Fruit fly (Drosophila melanogaster): ENCODE data around the gene CG13295.

The CG13295 gene

dm6 chr3L:6082561-6082960, 7.5 kb upstream of the CG13295 start, which contains the start of gene CG13293:
CG13293 (plus strand) TSS chr3L:6082883.
- TF ChIP-seq croc (GFP tag; conservative IDR thresholded peaks at IDR 0.05) (no peak), CG3163 (GFP tag; optimal IDR thresholded peaks at IDR 0.05) (no peak), CG11695 (GFP tag; IDR thresholded peaks at IDR 0.05) (no peak), Xrp1 (GFP tag; IDR thresholded peaks at IDR 0.05) (no peak), Dref (GFP tag; IDR thresholded peaks at IDR 0.05) (0 out of 2 replicates have a peak, but pooled peaks have one; percentile 14), CG11696 (GFP tag; IDR thresholded peaks at IDR 0.05) (0 out of 2 replicates have a peak, but pooled peaks have one; percentile 38), CG10979 (tag; optimal IDR thresholded peaks at IDR 0.05) (peak; percentile 16), Hmr (GFP tag; optimal IDR thresholded peaks at IDR 0.05) (peak; percentile 15), pzg (GFP tag; optimal IDR thresholded peaks at IDR 0.05) (peak; percentile 63), grau (tag; optimal IDR thresholded peaks at IDR 0.05) (no peak), CG15269 (tag; optimal IDR thresholded peaks at IDR 0.05) (no peak), CG4854 (GFP tag; optimal IDR thresholded peaks at IDR 0.05) (no peak), lmd (GFP tag; IDR thresholded peaks at IDR 0.05) (no peak), Bdp1 (GFP tag; optimal IDR thresholded peaks at IDR 0.05) (no peak), CG18764 (GFP tag; optimal IDR thresholded peaks at IDR 0.05) (no peak), insv (GFP tag; optimal IDR thresholded peaks at IDR 0.05) (peak in 1 of 2 experiments; percentile 20), Kr (GFP tag; optimal IDR thresholded peaks at IDR 0.05) (no peak), Pdp1 (GFP tag; optimal IDR thresholded peaks at IDR 0.05) (no peak), Dek (tag; optimal IDR thresholded peaks at IDR 0.05) (no peak), bsh (GFP tag; optimal IDR thresholded peaks at IDR 0.05) (no peak), Nf-YA (GFP tag; IDR thresholded peaks at IDR 0.05) (no peak), corto (GFP tag; optimal IDR thresholded peaks at IDR 0.05) (no peak), Doc2 (GFP tag; IDR thresholded peaks at IDR 0.05) (no peak), CG2120 (GFP tag; optimal IDR thresholded peaks at IDR 0.05) (no peak), al (GFP tag; IDR thresholded peaks at IDR 0.05) (no peak), disco-r (GFP tag; optimal IDR thresholded peaks at IDR 0.05) (no peak), H15 (GFP tag; IDR thresholded peaks at IDR 0.05) (0 out of 3 replicates have a peak, but pooled peaks have one; percentile 21), CG8388 (GFP tag; optimal IDR thresholded peaks at IDR 0.05) (no peak), Vsx1 (GFP tag; optimal IDR thresholded peaks at IDR 0.05) (no peak), zen (tag; optimal IDR thresholded peaks at IDR 0.05) (no peak), CG8089 (GFP tag; optimal IDR thresholded peaks at IDR 0.05) (no peak), dimm (GFP tag; IDR thresholded peaks at IDR 0.05) (no peak), nerfin-1 (tag; optimal IDR thresholded peaks at IDR 0.05) (peak; percentile 15), CG7357 (GFP tag; IDR thresholded peaks at IDR 0.05) (0 out of 3 replicates have a peak, but pooled peaks have one; percentile 16), exex (tag; optimal IDR thresholded peaks at IDR 0.05) (no peak), Dll (GFP tag; IDR thresholded peaks at IDR 0.05; ENCODE audit: partially characterized antibody) (no peak), Gug (GFP tag; IDR thresholded peaks at IDR 0.05) (no peak), p53 (GFP tag; optimal IDR thresholded peaks at IDR 0.05) (no peak), run (tag; optimal IDR thresholded peaks at IDR 0.05) (no peak), chn (GFP tag; optimal IDR thresholded peaks at IDR 0.05) (no peak), CG42726 (GFP tag; IDR thresholded peaks at IDR 0.05; ENCODE audit: partially characterized antibody) (no peak), gfzf (GFP tag; optimal IDR thresholded peaks at IDR 0.05) (no peak), trh (GFP tag; optimal IDR thresholded peaks at IDR 0.05) (no peak), unc-4 (GFP tag; IDR thresholded peaks at IDR 0.05; ENCODE audit: partially characterized antibody) (no peak), CG6854 (GFP tag; optimal IDR thresholded peaks at IDR 0.05) (no peak), Dad (GFP tag; optimal IDR thresholded peaks at IDR 0.05) (no peak), CG4424 (GFP tag; optimal IDR thresholded peaks at IDR 0.05) (no peak), CG7839 (tag; optimal IDR thresholded peaks at IDR 0.05) (no peak), ro (GFP tag; IDR thresholded peaks at IDR 0.05) (no peak), Fer1 (GFP tag; optimal IDR thresholded peaks at IDR 0.05) (peak; percentile 17), MESR4 (GFP tag; optimal IDR thresholded peaks at IDR 0.05) (peak; percentile 30)
